Fruit fly (Drosophila melanogaster): ENCODE results near the gene RpS19b.

The RpS19b gene

DNA sequence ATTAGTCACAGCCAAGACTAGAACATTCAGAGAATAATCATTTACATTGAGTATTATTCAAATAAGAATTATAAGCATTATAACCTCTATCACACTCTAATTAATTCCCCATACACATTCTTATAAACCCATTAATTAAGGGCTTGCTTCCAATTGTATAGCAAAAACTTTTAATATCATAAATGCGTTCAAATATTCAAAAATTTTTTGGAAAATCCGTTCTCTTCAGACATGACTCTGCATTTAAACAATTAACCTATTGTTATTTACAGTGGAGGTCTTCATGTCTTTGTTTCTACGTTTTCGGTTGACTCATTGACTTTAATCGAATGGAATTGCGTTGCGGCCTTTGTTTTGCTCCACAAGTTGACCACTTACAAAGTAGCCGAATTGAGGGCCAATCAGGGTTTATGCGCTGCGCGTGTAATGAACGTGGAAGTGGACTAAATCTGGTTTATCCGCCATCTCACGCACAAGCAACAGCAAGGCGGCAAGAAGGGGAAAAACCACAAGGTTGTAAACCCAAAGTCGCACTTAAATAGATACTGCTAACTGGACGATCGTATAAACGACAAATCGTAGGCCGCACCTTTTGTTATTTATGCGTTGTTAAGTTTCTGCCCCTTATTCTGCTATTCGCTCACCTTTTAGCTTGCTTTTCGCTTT, 12.3 kb downstream of the RpS19b start (continued):
- TF ChIP-seq Fer1 (GFP tag; optimal IDR thresholded peaks at IDR 0.05) (peak; percentile 46), onecut (GFP tag; IDR thresholded peaks at IDR 0.05) (peak; percentile 35; the same call in 1 of the 2 replicates), ato (GFP tag; IDR thresholded peaks at IDR 0.05; ENCODE audit: partially characterized antibody) (no peak), pan (optimal IDR thresholded peaks at IDR 0.05) (no peak), pan (GFP tag; optimal IDR thresholded peaks at IDR 0.05 in 1 of 2, IDR thresholded peaks at IDR 0.05 in 1 of 2) (peak in 1 of 2 experiments; percentile 38), odd (GFP tag; optimal IDR thresholded peaks at IDR 0.05) (no peak), tx (GFP tag; optimal IDR thresholded peaks at IDR 0.05) (peak; percentile 31), CG2116 (GFP tag; optimal IDR thresholded peaks at IDR 0.05) (no peak), Vsx1 (GFP tag; optimal IDR thresholded peaks at IDR 0.05) (peak; percentile 76), abd-A (tag; optimal IDR thresholded peaks at IDR 0.05) (peak; percentile 93), gem (tag; optimal IDR thresholded peaks at IDR 0.05) (peak; percentile 39), pita (GFP tag; optimal IDR thresholded peaks at IDR 0.05) (no peak), CG3065 (GFP tag; optimal IDR thresholded peaks at IDR 0.05) (no peak), CG15514 (GFP tag; optimal IDR thresholded peaks at IDR 0.05) (peak; percentile 61), Doc3 (GFP tag; IDR thresholded peaks at IDR 0.05; ENCODE audit: partially characterized antibody) (no peak), kay (GFP tag; optimal IDR thresholded peaks at IDR 0.05) (no peak), disco-r (GFP tag; optimal IDR thresholded peaks at IDR 0.05) (no peak), CG4282 (GFP tag; optimal IDR thresholded peaks at IDR 0.05) (no peak), ci (GFP tag; IDR thresholded peaks at IDR 0.05) (peak; percentile 89), croc (GFP tag; conservative IDR thresholded peaks at IDR 0.05) (no peak), Dbx (GFP tag; IDR thresholded peaks at IDR 0.05) (peak; percentile 78; the same call in 2 of the 3 replicates), slp2 (GFP tag; optimal IDR thresholded peaks at IDR 0.05) (no peak), pho (GFP tag; optimal IDR thresholded peaks at IDR 0.05) (peak; percentile 61), ara (GFP tag; IDR thresholded peaks at IDR 0.05) (peak; percentile 72), oc (tag; optimal IDR thresholded peaks at IDR 0.05) (peak; percentile 59), vvl (GFP tag; IDR thresholded peaks at IDR 0.05) (peak; percentile 73), bowl (GFP tag; IDR thresholded peaks at IDR 0.05) (no peak), CG32772 (GFP tag; IDR thresholded peaks at IDR 0.05) (0 out of 2 replicates have a peak, but pooled peaks have one; percentile 10), CG11398 (GFP tag; optimal IDR thresholded peaks at IDR 0.05) (peak; percentile 49), gfzf (GFP tag; optimal IDR thresholded peaks at IDR 0.05) (no peak), bab2 (GFP tag; optimal IDR thresholded peaks at IDR 0.05) (no peak), nerfin-2 (GFP tag; IDR thresholded peaks at IDR 0.05; ENCODE audit: partially characterized antibody) (no peak), CG13296 (GFP tag; optimal IDR thresholded peaks at IDR 0.05) (peak; percentile 59), B-H2 (GFP tag; optimal IDR thresholded peaks at IDR 0.05) (peak; percentile 85), lmd (GFP tag; IDR thresholded peaks at IDR 0.05) (peak; percentile 56; the same call in 1 of the 2 replicates), ERR (GFP tag; optimal IDR thresholded peaks at IDR 0.05) (no peak), HLH4C (GFP tag; IDR thresholded peaks at IDR 0.05; ENCODE audit: partially characterized antibody) (no peak), CG30020 (tag; optimal IDR thresholded peaks at IDR 0.05) (no peak), CG12236 (GFP tag; optimal IDR thresholded peaks at IDR 0.05) (no peak), CG3163 (GFP tag; optimal IDR thresholded peaks at IDR 0.05) (peak; percentile 9), Max (GFP tag; optimal IDR thresholded peaks at IDR 0.05) (no peak), shn (GFP tag; optimal IDR thresholded peaks at IDR 0.05) (peak; percentile 55), CG30403 (GFP tag; optimal IDR thresholded peaks at IDR 0.05) (no peak), Bdp1 (GFP tag; optimal IDR thresholded peaks at IDR 0.05) (no peak), Fer2 (tag; optimal IDR thresholded peaks at IDR 0.05) (peak; percentile 55), CG15601 (tag; optimal IDR thresholded peaks at IDR 0.05) (no peak), grn (GFP tag; optimal IDR thresholded peaks at IDR 0.05) (peak; percentile 8), Sox100B (GFP tag; optimal IDR thresholded peaks at IDR 0.05) (no peak), Dip2 (GFP tag; IDR thresholded peaks at IDR 0.05) (no peak), CG1603 (tag; optimal IDR thresholded peaks at IDR 0.05) (peak; percentile 47)
